Worm (Caenorhabditis elegans) whole organism, mixed stage, embryonic: ENCODE results near the gene Y119D3B.14.

Source experiments
- M03D4.4 ChIP-seq: sonication (generic microtip); optimal IDR thresholded peaks from 2 replicates; lab custom pipeline; 2017; ENCODE audit warnings: mild to moderate bottlenecking, missing genetic modification characterization, missing compliant biosample characterization
- bed-3 ChIP-seq: fragments of 200-800 bp; sonication (Bioruptor generic); optimal IDR thresholded peaks from 3 replicates; lab custom pipeline; 2018; ENCODE audit warnings: mild to moderate bottlenecking, missing genetic modification characterization, moderate library complexity, missing compliant biosample characterization
- blmp-1 ChIP-seq: fragments of 150-350 bp; optimal IDR thresholded peaks from 2 replicates; lab custom pipeline; 2014; ENCODE audit warnings: missing biosample characterization, missing genetic modification characterization
- ceh-39 ChIP-seq: fragments of 150-350 bp; optimal IDR thresholded peaks from 2 replicates; lab custom pipeline; 2014; ENCODE audit warnings: missing biosample characterization, missing genetic modification characterization
- ceh-43 ChIP-seq: fragments of 200-800 bp; sonication (Bioruptor generic); optimal IDR thresholded peaks from 2 replicates; lab custom pipeline; 2018; ENCODE audit warnings: mild to moderate bottlenecking, missing genetic modification characterization, moderate library complexity, missing compliant biosample characterization
- ceh-83 ChIP-seq: fragments of 200-800 bp; sonication (Bioruptor generic); optimal IDR thresholded peaks from 2 replicates; lab custom pipeline; 2018; ENCODE audit warnings: mild to moderate bottlenecking, missing genetic modification characterization, missing compliant biosample characterization
- ces-1 ChIP-seq: fragments of 150-350 bp; optimal IDR thresholded peaks from 2 replicates; lab custom pipeline; 2014; ENCODE audit warnings: missing biosample characterization, missing genetic modification reagents, missing genetic modification characterization
- cnd-1 ChIP-seq: fragments of 200-800 bp; sonication (Bioruptor generic); optimal IDR thresholded peaks from 2 replicates; lab custom pipeline; 2018; ENCODE audit warnings: mild to moderate bottlenecking, missing genetic modification characterization, missing compliant biosample characterization
- elt-3 ChIP-seq: fragments of 150-350 bp; optimal IDR thresholded peaks from 2 replicates; lab custom pipeline; 2014; ENCODE audit warnings: missing biosample characterization, missing genetic modification characterization
- flh-1 ChIP-seq: fragments of 200-800 bp; sonication (Bioruptor generic); optimal IDR thresholded peaks from 2 replicates; lab custom pipeline; 2018; ENCODE audit warnings: mild to moderate bottlenecking, missing genetic modification characterization, moderate library complexity, missing compliant biosample characterization
- hlh-1 ChIP-seq: fragments of 150-350 bp; optimal IDR thresholded peaks from 2 replicates; lab custom pipeline; 2014; ENCODE audit warnings: missing biosample characterization, missing genetic modification reagents, missing genetic modification characterization
- lin-13 ChIP-seq: fragments of 150-350 bp; optimal IDR thresholded peaks from 2 replicates; lab custom pipeline; 2014; ENCODE audit warnings: missing biosample characterization, missing genetic modification characterization
- lin-32 ChIP-seq: fragments of 200-800 bp; sonication (Bioruptor generic); optimal IDR thresholded peaks from 2 replicates; lab custom pipeline; 2018; ENCODE audit warnings: mild to moderate bottlenecking, missing genetic modification characterization, missing compliant biosample characterization
- lsy-2 ChIP-seq: fragments of 150-350 bp; optimal IDR thresholded peaks from 2 replicates; lab custom pipeline; 2014; ENCODE audit warnings: missing biosample characterization, missing genetic modification characterization
- mls-2 ChIP-seq: sonication (generic microtip); optimal IDR thresholded peaks from 2 replicates; lab custom pipeline; 2016; ENCODE audit warnings: mild to moderate bottlenecking, missing genetic modification characterization, moderate library complexity, missing compliant biosample characterization
- nhr-12 ChIP-seq: fragments of 150-350 bp; optimal IDR thresholded peaks from 2 replicates; lab custom pipeline; 2014; ENCODE audit warnings: missing biosample characterization, missing genetic modification characterization
- nhr-237 ChIP-seq: fragments of 150-350 bp; optimal IDR thresholded peaks from 2 replicates; lab custom pipeline; 2014; ENCODE audit warnings: missing biosample characterization, missing genetic modification characterization
- nhr-28 ChIP-seq: fragments of 150-350 bp; optimal IDR thresholded peaks from 2 replicates; lab custom pipeline; 2014; ENCODE audit warnings: missing biosample characterization, missing genetic modification characterization
- nhr-76 ChIP-seq: sonication (generic microtip); optimal IDR thresholded peaks from 2 replicates; lab custom pipeline; 2017; ENCODE audit warnings: missing biosample characterization, missing genetic modification characterization
- pha-4 ChIP-seq: fragments of 150-350 bp; optimal IDR thresholded peaks from 2 replicates; lab custom pipeline; 2018; ENCODE audit warnings: missing biosample characterization, missing genetic modification reagents, missing genetic modification characterization
- sem-2 ChIP-seq: fragments of 200-800 bp; sonication (Bioruptor generic); optimal IDR thresholded peaks from 2 replicates; lab custom pipeline; 2018; ENCODE audit warnings: mild to moderate bottlenecking, missing genetic modification characterization, missing compliant biosample characterization
- snpc-4 ChIP-seq: fragments of 150-350 bp; optimal IDR thresholded peaks from 2 replicates; lab custom pipeline; 2014; ENCODE audit warnings: missing biosample characterization, missing genetic modification characterization
- sptf-1 ChIP-seq: sonication (generic microtip); optimal IDR thresholded peaks from 2 replicates; lab custom pipeline; 2017; ENCODE audit warnings: mild to moderate bottlenecking, missing genetic modification characterization, moderate library complexity, missing compliant biosample characterization
- unc-120 ChIP-seq: sonication (generic microtip); optimal IDR thresholded peaks from 2 replicates; lab custom pipeline; 2017; ENCODE audit warnings: missing genetic modification characterization, missing compliant biosample characterization; ENCODE audit not compliant: poor library complexity, severe bottlenecking
- unc-39 ChIP-seq: fragments of 150-350 bp; optimal IDR thresholded peaks from 2 replicates; lab custom pipeline; 2014; ENCODE audit warnings: missing biosample characterization, missing genetic modification characterization
- zip-8 ChIP-seq: fragments of 150-350 bp; optimal IDR thresholded peaks from 2 replicates; lab custom pipeline; 2014; ENCODE audit warnings: missing biosample characterization, missing genetic modification characterization

Y119D3B.14 gene

DNA sequence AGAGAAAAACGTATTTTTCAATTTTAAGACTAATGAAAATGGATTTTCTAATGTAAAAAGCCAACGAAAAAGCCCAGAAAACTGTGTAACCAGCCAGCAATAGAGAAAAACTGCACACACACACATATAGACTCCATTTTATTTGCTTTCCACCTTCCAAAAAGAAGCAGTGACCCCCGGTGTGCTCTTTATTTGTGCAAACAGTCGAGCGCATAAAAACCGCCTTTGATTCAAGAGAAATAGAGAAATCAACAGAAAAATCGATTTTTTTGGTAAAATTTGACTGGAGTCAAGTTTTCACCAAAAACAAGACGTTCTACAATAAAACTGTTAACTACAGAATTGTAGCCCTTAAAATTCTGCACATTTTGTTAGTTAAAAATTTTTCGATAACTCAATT, 35.0 kb upstream of the Y119D3B.14 start:
- no peak for TF ChIP-seq snpc-4
- no peak for TF ChIP-seq bed-3 (GFP tag; lab: Kevin White, UChicago)
- TF ChIP-seq flh-1 (GFP tag; lab: Kevin White, UChicago): no peak
- no peak for TF ChIP-seq nhr-28
- no peak for TF ChIP-seq ceh-39 (tag; lab: Kevin White, UChicago)
- TF ChIP-seq ceh-83 (GFP tag; lab: Kevin White, UChicago): no peak
- no peak for TF ChIP-seq ceh-43 (GFP tag; lab: Kevin White, UChicago)
- TF ChIP-seq lin-13 (tag; lab: Kevin White, UChicago): no peak
- no peak for TF ChIP-seq ces-1 (GFP tag; lab: Kevin White, UChicago)
- TF ChIP-seq cnd-1 (tag; lab: Kevin White, UChicago): no peak
- TF ChIP-seq lin-32 (GFP tag; lab: Kevin White, UChicago): no peak
- TF ChIP-seq nhr-237: no peak
- no peak for TF ChIP-seq hlh-1 (tag; lab: Kevin White, UChicago)
- TF ChIP-seq pha-4: no peak
- TF ChIP-seq, all 35 proteins: peak for 0

ce11 chrIII:1226256-1226655, 32.6 kb upstream of the Y119D3B.14 start:
- peak; percentile 16 for TF ChIP-seq sptf-1 (tag; lab: Kevin White, UChicago)
- TF ChIP-seq unc-39 (tag; lab: Kevin White, UChicago): no peak
- peak; percentile 98 for TF ChIP-seq pha-4
- no peak for TF ChIP-seq sem-2 (GFP tag; lab: Kevin White, UChicago)
- peak; percentile 20 for TF ChIP-seq lsy-2 (tag; lab: Kevin White, UChicago)
- TF ChIP-seq flh-1 (GFP tag; lab: Kevin White, UChicago): no peak
- TF ChIP-seq mls-2 (tag; lab: Kevin White, UChicago): no peak
- no peak for TF ChIP-seq nhr-76
- no peak for TF ChIP-seq M03D4.4 (tag; lab: Kevin White, UChicago)
- TF ChIP-seq ceh-43 (GFP tag; lab: Kevin White, UChicago): no peak
- no peak for TF ChIP-seq ceh-39 (tag; lab: Kevin White, UChicago)

DNA sequence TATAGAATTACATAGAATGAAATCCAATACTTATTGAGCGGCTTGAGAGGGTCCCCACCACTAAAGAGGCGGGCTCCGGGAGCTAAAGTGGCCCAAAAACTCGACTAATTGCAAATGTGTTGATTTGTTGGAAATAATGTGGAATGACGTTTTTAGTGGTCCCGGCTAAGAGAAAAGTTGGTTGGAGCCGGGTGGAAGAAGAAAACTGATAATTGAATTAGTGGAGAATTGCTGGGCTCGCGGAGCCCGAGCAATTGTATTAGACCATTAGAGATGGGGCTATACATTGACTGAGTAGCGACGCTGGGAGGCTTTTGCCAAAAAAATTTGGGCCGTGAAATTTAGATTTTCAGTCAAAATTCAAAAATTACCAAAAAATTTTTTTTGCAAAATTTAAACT, 32.0 kb upstream of the Y119D3B.14 start:
- TF ChIP-seq nhr-28: no peak
- TF ChIP-seq ceh-39 (tag; lab: Kevin White, UChicago): no peak
- TF ChIP-seq ces-1 (GFP tag; lab: Kevin White, UChicago): peak; percentile 84
- TF ChIP-seq elt-3: no peak
- TF ChIP-seq unc-39 (tag; lab: Kevin White, UChicago): no peak
- TF ChIP-seq unc-120 (tag; lab: Kevin White, UChicago): peak; percentile 24
- no peak for TF ChIP-seq cnd-1 (tag; lab: Kevin White, UChicago)
- no peak for TF ChIP-seq M03D4.4 (tag; lab: Kevin White, UChicago)
- no peak for TF ChIP-seq bed-3 (GFP tag; lab: Kevin White, UChicago)
- no peak for TF ChIP-seq lsy-2 (tag; lab: Kevin White, UChicago)
- TF ChIP-seq mls-2 (tag; lab: Kevin White, UChicago): no peak
- no peak for TF ChIP-seq flh-1 (GFP tag; lab: Kevin White, UChicago)

ce11 chrIII:1225116-1225515, 31.5 kb upstream of the Y119D3B.14 start:
- no peak for TF ChIP-seq zip-8 (tag; lab: Kevin White, UChicago)
- no peak for TF ChIP-seq lin-32 (GFP tag; lab: Kevin White, UChicago)
- no peak for TF ChIP-seq hlh-1 (tag; lab: Kevin White, UChicago)

- no peak for TF ChIP-seq nhr-12
- TF ChIP-seq hlh-1 (tag; lab: Kevin White, UChicago): peak; percentile 55
- peak; percentile 4 for TF ChIP-seq nhr-237
- TF ChIP-seq lin-13 (tag; lab: Kevin White, UChicago): peak; percentile 0
- TF ChIP-seq unc-120 (tag; lab: Kevin White, UChicago): peak; percentile 26
Observed at ce11 chrIII:1223319-1224093, 29.9 kb upstream of the Y119D3B.14 start.

DNA sequence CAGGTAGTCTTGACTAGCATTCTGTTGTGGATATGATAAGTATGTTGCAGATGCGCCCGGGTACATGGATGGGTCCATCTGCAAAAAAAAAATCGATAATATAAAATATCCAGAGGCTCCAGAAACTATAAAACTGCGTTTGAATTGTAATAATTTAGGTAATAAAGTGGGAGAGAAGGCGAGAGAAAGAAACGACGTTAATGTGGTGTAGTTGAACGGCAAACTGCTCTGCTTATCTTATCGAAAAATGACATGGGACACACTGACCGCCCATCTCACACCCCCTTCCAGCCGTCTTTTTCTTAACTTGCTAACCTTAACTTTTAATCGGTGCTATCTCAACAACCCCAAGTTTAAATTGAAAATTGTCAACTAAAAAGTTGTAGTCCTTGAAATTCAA, 28.4 kb upstream of the Y119D3B.14 start:
- no peak for TF ChIP-seq blmp-1 (tag; lab: Kevin White, UChicago)
- no peak for TF ChIP-seq ces-1 (GFP tag; lab: Kevin White, UChicago)
- no peak for TF ChIP-seq nhr-28
- TF ChIP-seq lsy-2 (tag; lab: Kevin White, UChicago): no peak
- TF ChIP-seq ceh-39 (tag; lab: Kevin White, UChicago): no peak
- no peak for TF ChIP-seq unc-39 (tag; lab: Kevin White, UChicago)
- no peak for TF ChIP-seq pha-4
- no peak for TF ChIP-seq mls-2 (tag; lab: Kevin White, UChicago)
